Fruit fly (Drosophila melanogaster) whole organism, embryonic: Measurements from ENCODE around the gene CG4658.

ENCODE experiments used
- Bgb ChIP-seq: fragments of 200-800 bp; sonication (Bioruptor generic); IDR thresholded peaks from 2 replicates; pipeline ENCODE4 v1.3.6; 2022; ENCODE audit warnings: missing biosample characterization, missing genetic modification characterization; ENCODE audit not compliant: partially characterized antibody
- CG10979 ChIP-seq: fragments of 200-800 bp; sonication (Bioruptor generic); optimal IDR thresholded peaks from 2 replicates; lab custom pipeline; 2018; ENCODE audit warnings: missing biosample characterization, mild to moderate bottlenecking, missing genetic modification characterization, moderate library complexity
- CG1233 ChIP-seq: fragments of 200-800 bp; sonication (Bioruptor generic); optimal IDR thresholded peaks from 4 replicates; lab custom pipeline; 2018; ENCODE audit warnings: missing biosample characterization, mild to moderate bottlenecking, missing genetic modification characterization
- CG13296 ChIP-seq: fragments of 200-800 bp; sonication (Bioruptor generic); optimal IDR thresholded peaks from 3 replicates; lab custom pipeline; 2018; ENCODE audit warnings: missing biosample characterization, mild to moderate bottlenecking, missing genetic modification characterization
- CG13624 ChIP-seq: fragments of 200-800 bp; sonication (Bioruptor generic); optimal IDR thresholded peaks from 2 replicates; lab custom pipeline; 2016; ENCODE audit warnings: missing biosample characterization, missing genetic modification characterization
- CG13894 ChIP-seq: fragments of 200-800 bp; sonication (Bioruptor generic); optimal IDR thresholded peaks from 3 replicates; lab custom pipeline; 2018; ENCODE audit warnings: missing biosample characterization, mild to moderate bottlenecking, missing genetic modification characterization, moderate library complexity
- CG14965 ChIP-seq: fragments of 200-800 bp; sonication (Bioruptor generic); optimal IDR thresholded peaks from 2 replicates; lab custom pipeline; 2016; ENCODE audit warnings: missing biosample characterization, missing genetic modification characterization, borderline replicate concordance
- CG1529 ChIP-seq: fragments of 200-800 bp; sonication (Bioruptor generic); optimal IDR thresholded peaks from 3 replicates; lab custom pipeline; 2018; ENCODE audit warnings: missing biosample characterization, missing genetic modification characterization
- CG1602 ChIP-seq: fragments of 200-800 bp; sonication (Bioruptor generic); optimal IDR thresholded peaks from 3 replicates; lab custom pipeline; 2016; ENCODE audit warnings: missing biosample characterization, missing genetic modification characterization
- CG17186 ChIP-seq: fragments of 200-800 bp; sonication (Bioruptor generic); optimal IDR thresholded peaks from 3 replicates; lab custom pipeline; 2017; ENCODE audit warnings: missing biosample characterization, missing genetic modification reagents, missing genetic modification characterization
- CG1832 ChIP-seq: fragments of 200-800 bp; sonication (Bioruptor generic); optimal IDR thresholded peaks from 2 replicates; lab custom pipeline; 2017; ENCODE audit warnings: missing biosample characterization, mild to moderate bottlenecking, missing genetic modification characterization, inconsistent platforms
- CG2116 ChIP-seq: fragments of 200-800 bp; sonication (Bioruptor generic); optimal IDR thresholded peaks from 3 replicates; lab custom pipeline; 2018; ENCODE audit warnings: missing biosample characterization, mild to moderate bottlenecking, missing genetic modification characterization
- CG2199 ChIP-seq: fragments of 200-800 bp; sonication (Bioruptor generic); IDR thresholded peaks from 3 replicates; pipeline ENCODE4 v1.3.6; 2022; ENCODE audit warnings: missing biosample characterization, missing genetic modification characterization
- CG32772 ChIP-seq: fragments of 200-800 bp; sonication (Bioruptor generic); IDR thresholded peaks from 2 replicates; pipeline ENCODE4 v1.3.6; 2022; ENCODE audit warnings: missing biosample characterization, missing genetic modification characterization
- CG3726 ChIP-seq: fragments of 200-800 bp; sonication (Bioruptor generic); IDR thresholded peaks from 3 replicates; pipeline ENCODE4, ENCODE4 v1.3.6; 2022; ENCODE audit warnings: missing biosample characterization, missing genetic modification characterization
- CG3847 ChIP-seq: fragments of 200-800 bp; sonication (Bioruptor generic); IDR thresholded peaks from 2 replicates; pipeline ENCODE4 v1.3.6; 2022; ENCODE audit warnings: missing biosample characterization, missing genetic modification characterization
- CrebB ChIP-seq: fragments of 200-800 bp; sonication (Bioruptor generic); optimal IDR thresholded peaks from 3 replicates; lab custom pipeline; 2018; ENCODE audit warnings: missing biosample characterization, mild to moderate bottlenecking, missing genetic modification characterization
- E2f1 ChIP-seq: fragments of 200-800 bp; sonication (Bioruptor generic); IDR thresholded peaks from 2 replicates; pipeline ENCODE4 v1.3.6; 2022; ENCODE audit warnings: missing biosample characterization, missing genetic modification characterization
- MBD-R2 ChIP-seq: fragments of 200-800 bp; sonication (Bioruptor generic); IDR thresholded peaks from 2 replicates; pipeline ENCODE4 v1.3.6; 2022; ENCODE audit warnings: missing biosample characterization, missing genetic modification characterization
- MESR4 ChIP-seq: fragments of 200-800 bp; sonication (Bioruptor generic); optimal IDR thresholded peaks from 2 replicates; lab custom pipeline; 2018; ENCODE audit warnings: missing biosample characterization, mild to moderate bottlenecking, missing genetic modification characterization, moderate library complexity
- Med ChIP-seq: fragments of 200-800 bp; sonication (Bioruptor generic); peaks from one replicate; lab custom pipeline; 2016; ENCODE audit warnings: missing biosample characterization, missing genetic modification characterization, mild to moderate bottlenecking, inconsistent platforms, moderate library complexity
- Nf-YB ChIP-seq: fragments of 200-800 bp; sonication (Bioruptor generic); optimal IDR thresholded peaks from 3 replicates; lab custom pipeline; 2019; ENCODE audit warnings: missing biosample characterization, mild to moderate bottlenecking, missing genetic modification characterization, moderate library complexity
- Nf-YC ChIP-seq: fragments of 200-800 bp; optimal IDR thresholded peaks from 3 replicates; lab custom pipeline; 2019; ENCODE audit warnings: missing biosample characterization, mild to moderate bottlenecking, missing genetic modification characterization, moderate library complexity
- Pdp1 ChIP-seq, 2 experiments: fragments of 200-800 bp; sonication (Bioruptor generic); optimal IDR thresholded peaks; 3 replicates each; lab custom pipeline; 2016; ENCODE audit warnings: missing biosample characterization in 2 of 2, missing genetic modification characterization in 2 of 2, mild to moderate bottlenecking in 1 of 2, moderate library complexity in 1 of 2
- Sox100B ChIP-seq: fragments of 200-800 bp; sonication (Bioruptor generic); optimal IDR thresholded peaks from 3 replicates; lab custom pipeline; 2018; ENCODE audit warnings: missing biosample characterization, mild to moderate bottlenecking, missing genetic modification characterization
- Sox102F ChIP-seq: fragments of 200-800 bp; sonication (Bioruptor generic); optimal IDR thresholded peaks from 2 replicates; lab custom pipeline; 2018; ENCODE audit warnings: missing biosample characterization, mild to moderate bottlenecking, missing genetic modification characterization, moderate library complexity
- Trl ChIP-seq, 3 experiments: fragments of >200 bp in 2 of 3; fragments of 200-800 bp in 1 of 3; sonication (Bioruptor generic) in 1 of 3; optimal IDR thresholded peaks; 2 replicates in 1 of 3; 3 replicates in 2 of 3; lab custom pipeline; 2016 to 2017; ENCODE audit warnings: missing biosample characterization in 1 of 3, missing genetic modification characterization in 1 of 3
- abd-A ChIP-seq: fragments of 200-800 bp; sonication (Bioruptor generic); optimal IDR thresholded peaks from 3 replicates; lab custom pipeline; 2019; ENCODE audit warnings: missing biosample characterization, mild to moderate bottlenecking, missing genetic modification characterization, moderate library complexity
- ase ChIP-seq: fragments of 200-800 bp; sonication (Bioruptor generic); IDR thresholded peaks from 3 replicates; pipeline ENCODE4 v1.3.6; 2022; ENCODE audit warnings: missing biosample characterization, missing genetic modification characterization
- cg ChIP-seq: fragments of 200-800 bp; sonication (Bioruptor generic); optimal IDR thresholded peaks from 3 replicates; lab custom pipeline; 2019; ENCODE audit warnings: missing biosample characterization, mild to moderate bottlenecking, missing genetic modification characterization, moderate library complexity
- chinmo ChIP-seq: fragments of 200-800 bp; sonication (Bioruptor generic); IDR thresholded peaks from 4 replicates; pipeline ENCODE4 v1.3.6; 2022; ENCODE audit warnings: missing biosample characterization, missing genetic modification characterization; ENCODE audit not compliant: partially characterized antibody
- chm ChIP-seq: fragments of 200-800 bp; sonication (Bioruptor generic); IDR thresholded peaks from 2 replicates; pipeline ENCODE4 v1.3.6; 2022; ENCODE audit warnings: missing biosample characterization, missing genetic modification characterization
- grn ChIP-seq: fragments of 200-800 bp; sonication (Bioruptor generic); optimal IDR thresholded peaks from 3 replicates; lab custom pipeline; 2017; ENCODE audit warnings: missing biosample characterization, missing genetic modification characterization
- h ChIP-seq: fragments of >200 bp; optimal IDR thresholded peaks from 2 replicates; lab custom pipeline; 2017
- kah ChIP-seq: fragments of 200-800 bp; sonication (Bioruptor generic); optimal IDR thresholded peaks from 2 replicates; lab custom pipeline; 2018; ENCODE audit warnings: missing biosample characterization, mild to moderate bottlenecking, missing genetic modification characterization
- klu ChIP-seq: fragments of 200-800 bp; sonication (Bioruptor generic); IDR thresholded peaks from 2 replicates; pipeline ENCODE4 v1.3.6; 2022; ENCODE audit warnings: missing biosample characterization, missing genetic modification characterization
- lbe ChIP-seq: fragments of 200-800 bp; sonication (Bioruptor generic); optimal IDR thresholded peaks from 2 replicates; lab custom pipeline; 2016; ENCODE audit warnings: missing biosample characterization, mild to moderate bottlenecking, missing genetic modification characterization
- luna ChIP-seq: fragments of 200-800 bp; sonication (Bioruptor generic); optimal IDR thresholded peaks from 2 replicates; lab custom pipeline; 2016; ENCODE audit warnings: missing biosample characterization, missing genetic modification characterization
- mirr ChIP-seq: fragments of 200-800 bp; sonication (Bioruptor generic); optimal IDR thresholded peaks from 3 replicates; lab custom pipeline; 2018; ENCODE audit warnings: missing biosample characterization, mild to moderate bottlenecking, missing genetic modification characterization
- oc ChIP-seq: fragments of 200-800 bp; sonication (Bioruptor generic); optimal IDR thresholded peaks from 2 replicates; lab custom pipeline; 2018; ENCODE audit warnings: missing biosample characterization, mild to moderate bottlenecking, missing genetic modification characterization, moderate library complexity
- pb ChIP-seq: fragments of 200-800 bp; sonication (Bioruptor generic); optimal IDR thresholded peaks from 3 replicates; lab custom pipeline; 2016; ENCODE audit warnings: missing biosample characterization, missing genetic modification characterization
- psq ChIP-seq: fragments of 200-800 bp; sonication (Bioruptor generic); optimal IDR thresholded peaks from 2 replicates; lab custom pipeline; 2017; ENCODE audit warnings: missing biosample characterization, missing genetic modification characterization
- ranshi ChIP-seq: fragments of 200-800 bp; sonication (Bioruptor generic); IDR thresholded peaks from 2 replicates; pipeline ENCODE4 v1.3.6; 2022; ENCODE audit warnings: missing biosample characterization, missing genetic modification characterization
- row ChIP-seq: fragments of 200-800 bp; sonication (Bioruptor generic); IDR thresholded peaks from 3 replicates; pipeline ENCODE4 v1.3.6; 2022; ENCODE audit warnings: missing biosample characterization, missing genetic modification characterization
- sd ChIP-seq: fragments of 200-800 bp; sonication (Bioruptor generic); optimal IDR thresholded peaks from 3 replicates; lab custom pipeline; 2018; ENCODE audit warnings: missing biosample characterization, mild to moderate bottlenecking, missing genetic modification characterization, moderate library complexity
- shn ChIP-seq: fragments of 200-800 bp; sonication (Bioruptor generic); optimal IDR thresholded peaks from 3 replicates; lab custom pipeline; 2016; ENCODE audit warnings: missing biosample characterization, missing genetic modification characterization
- sqz ChIP-seq: fragments of 200-800 bp; sonication (Bioruptor generic); optimal IDR thresholded peaks from 3 replicates; lab custom pipeline; 2018; ENCODE audit warnings: missing biosample characterization, mild to moderate bottlenecking, missing genetic modification characterization
- vvl ChIP-seq: fragments of 200-800 bp; sonication (Bioruptor generic); IDR thresholded peaks from 2 replicates; pipeline ENCODE4 v1.3.6; 2022; ENCODE audit warnings: missing biosample characterization, missing genetic modification characterization

CG4658 gene

DNA sequence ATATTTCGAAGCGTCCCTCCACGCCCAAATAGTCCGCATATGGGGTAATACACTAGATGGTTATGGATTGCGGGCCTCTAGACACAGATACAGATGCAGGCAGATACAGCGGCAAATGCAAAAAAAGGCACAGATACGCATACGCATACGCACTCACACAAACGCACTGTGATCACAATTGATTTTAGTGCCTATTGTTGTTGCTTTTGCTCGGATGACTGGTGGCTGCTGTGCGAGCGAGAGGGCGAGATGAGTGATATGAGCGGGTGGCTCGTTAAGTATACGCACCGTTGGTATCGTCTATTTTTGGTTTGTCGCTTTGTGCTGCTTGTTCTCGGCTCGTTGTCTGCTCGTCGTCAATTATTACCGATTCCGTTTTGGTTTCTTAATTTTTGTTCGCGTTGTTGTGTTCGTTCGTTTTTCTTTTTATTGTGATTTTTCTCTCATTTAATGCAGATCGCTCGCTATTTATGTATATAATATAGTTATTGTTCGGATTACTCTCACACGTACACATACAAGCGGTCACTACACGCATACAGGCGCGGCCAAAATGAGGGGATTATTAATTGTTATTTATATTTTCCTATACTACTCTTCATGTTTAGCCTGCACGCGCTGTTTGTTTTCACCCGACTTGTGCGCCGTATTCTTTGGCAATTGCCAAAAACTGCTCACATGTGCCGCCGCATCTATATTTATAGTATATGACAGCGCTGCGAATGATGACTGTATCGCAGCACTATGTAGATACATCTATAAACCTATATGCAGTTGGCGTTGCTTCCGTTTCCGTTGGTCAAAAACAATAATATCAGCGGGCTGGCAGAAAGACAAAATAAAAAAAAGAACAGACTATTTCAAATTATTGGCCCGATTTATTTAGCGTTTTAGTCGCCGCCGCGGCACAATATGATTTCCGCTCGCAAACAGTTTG lies 49.3 kb upstream of the CG4658 start:
- peak in 1 of 2 experiments; percentile 9 for TF ChIP-seq Trl (optimal IDR thresholded peaks at IDR 0.05; lab: Kevin White, UChicago)
- no peak for TF ChIP-seq Trl (GFP tag; optimal IDR thresholded peaks at IDR 0.05; lab: Kevin White, UChicago)
- 0 out of 3 replicates have a peak, but pooled peaks have one; percentile 12 for TF ChIP-seq CG3726 (GFP tag; lab: Robert Waterston, UW)
- TF ChIP-seq Sox100B (GFP tag; lab: Kevin White, UChicago), result peak; percentile 4
- peak; percentile 85 for TF ChIP-seq cg (GFP tag; lab: Kevin White, UChicago)
- TF ChIP-seq grn (GFP tag; lab: Kevin White, UChicago), result peak; percentile 14
- TF ChIP-seq ase (GFP tag; lab: Robert Waterston, UW), result no peak
- TF ChIP-seq shn (GFP tag; lab: Kevin White, UChicago), result no peak
- no peak for TF ChIP-seq CG13296 (GFP tag; lab: Kevin White, UChicago)
- TF ChIP-seq sd (tag; lab: Kevin White, UChicago), result peak; percentile 40
- TF ChIP-seq mirr (GFP tag; lab: Kevin White, UChicago), result peak; percentile 42
- TF ChIP-seq Med (GFP tag; lab: Kevin White, UChicago), result peak; percentile 86
- 0 out of 2 replicates have a peak, but pooled peaks have one; percentile 45 for TF ChIP-seq chm (GFP tag; lab: Robert Waterston, UW)
- no peak for TF ChIP-seq CG14965
- TF ChIP-seq Bgb (GFP tag; lab: Robert Waterston, UW), result no peak
- TF ChIP-seq Pdp1 (GFP tag; optimal IDR thresholded peaks at IDR 0.05; lab: Kevin White, UChicago), result peak in 1 of 2 experiments; percentile 10
- TF ChIP-seq CG32772 (GFP tag; lab: Robert Waterston, UW), result no peak
- peak; percentile 90 for TF ChIP-seq abd-A (tag; lab: Kevin White, UChicago)
- TF ChIP-seq CG1529 (GFP tag; lab: Kevin White, UChicago), result no peak
- no peak for TF ChIP-seq h (lab: Kevin White, UChicago)
- peak; percentile 37 for TF ChIP-seq oc
- TF ChIP-seq lbe (GFP tag; lab: Kevin White, UChicago), result no peak
- peak; percentile 0 for TF ChIP-seq CG13894 (tag; lab: Kevin White, UChicago)
- TF ChIP-seq CG10979 (tag; lab: Kevin White, UChicago), result peak; percentile 66
- TF ChIP-seq Nf-YC, result peak; percentile 48
- TF ChIP-seq CG2116 (GFP tag; lab: Kevin White, UChicago), result peak; percentile 6
- peak; percentile 78 for TF ChIP-seq kah (GFP tag; lab: Kevin White, UChicago)
- peak; percentile 2 for TF ChIP-seq CG13624
- TF ChIP-seq MBD-R2 (GFP tag; lab: Robert Waterston, UW), result peak; percentile 20; the same call in 1 of the 2 replicates
- TF ChIP-seq CG3847 (GFP tag; lab: Robert Waterston, UW), result peak; percentile 20; the same call in 1 of the 2 replicates
- peak; percentile 7; the same call in 1 of the 2 replicates for TF ChIP-seq vvl (GFP tag; lab: Robert Waterston, UW)
- peak; percentile 81 for TF ChIP-seq psq (GFP tag; lab: Kevin White, UChicago)
- TF ChIP-seq MESR4 (GFP tag; lab: Kevin White, UChicago), result no peak
- peak; percentile 33 for TF ChIP-seq Nf-YB (GFP tag; lab: Kevin White, UChicago)
- TF ChIP-seq row, result peak; percentile 26; the same call in 1 of the 3 replicates
- no peak for TF ChIP-seq E2f1 (GFP tag; lab: Robert Waterston, UW)
- TF ChIP-seq luna (GFP tag; lab: Kevin White, UChicago), result no peak
- TF ChIP-seq CG17186, result no peak
- TF ChIP-seq CG1233 (GFP tag; lab: Kevin White, UChicago), result no peak
- no peak for TF ChIP-seq ranshi (GFP tag; lab: Robert Waterston, UW)
- no peak for TF ChIP-seq CG1602 (GFP tag; lab: Kevin White, UChicago)
- peak; percentile 46 for TF ChIP-seq CG1832 (GFP tag; lab: Kevin White, UChicago)
- peak; percentile 11 for TF ChIP-seq pb (GFP tag; lab: Kevin White, UChicago)
- TF ChIP-seq sqz (GFP tag; lab: Kevin White, UChicago), result peak; percentile 23
- TF ChIP-seq CrebB, result peak; percentile 43
- peak; percentile 96 for TF ChIP-seq chinmo (GFP tag; lab: Robert Waterston, UW)
- TF ChIP-seq klu (GFP tag; lab: Robert Waterston, UW), result peak; percentile 44; the same call in 1 of the 2 replicates
- TF ChIP-seq Sox102F (GFP tag; lab: Kevin White, UChicago), result peak; percentile 58
- peak; percentile 67; the same call in 1 of the 3 replicates for TF ChIP-seq CG2199
